Worm (Caenorhabditis elegans) whole organism, late embryonic: ENCODE data around the gene C53A5.16.

Experiments
- C08G9.2 ChIP-seq: sonication (generic microtip); optimal IDR thresholded peaks from 2 replicates; lab custom pipeline; 2016; ENCODE audit warnings: mild to moderate bottlenecking, missing genetic modification characterization, moderate library complexity, missing compliant biosample characterization
- C38D4.7 ChIP-seq: fragments of 200-800 bp; sonication (Bioruptor generic); optimal IDR thresholded peaks from 2 replicates; lab custom pipeline; 2018; ENCODE audit warnings: mild to moderate bottlenecking, missing genetic modification characterization, moderate library complexity, missing compliant biosample characterization
- F13H6.1 ChIP-seq: sonication (generic microtip); optimal IDR thresholded peaks from 2 replicates; lab custom pipeline; 2016; ENCODE audit warnings: missing genetic modification characterization, missing compliant biosample characterization
- K02D7.2 ChIP-seq: sonication (generic microtip); optimal IDR thresholded peaks from 2 replicates; lab custom pipeline; 2017; ENCODE audit warnings: mild to moderate bottlenecking, missing genetic modification characterization, missing compliant biosample characterization
- T23F11.4 ChIP-seq: fragments of 200-800 bp; sonication (Bioruptor generic); optimal IDR thresholded peaks from 2 replicates; lab custom pipeline; 2018; ENCODE audit warnings: mild to moderate bottlenecking, missing genetic modification characterization, missing compliant biosample characterization
- ahr-1 ChIP-seq: sonication (generic microtip); optimal IDR thresholded peaks from 2 replicates; lab custom pipeline; 2016; ENCODE audit warnings: missing genetic modification characterization, missing compliant biosample characterization
- ceh-14 ChIP-seq: sonication (generic microtip); optimal IDR thresholded peaks from 2 replicates; lab custom pipeline; 2016; ENCODE audit warnings: missing genotype, missing genetic modification characterization, missing compliant biosample characterization
- ceh-22 ChIP-seq: sonication (generic microtip); optimal IDR thresholded peaks from 2 replicates; lab custom pipeline; 2017; ENCODE audit warnings: missing biosample characterization, missing genetic modification characterization
- ceh-24 ChIP-seq: sonication (generic microtip); optimal IDR thresholded peaks from 2 replicates; lab custom pipeline; 2016; ENCODE audit warnings: mild to moderate bottlenecking, missing genetic modification characterization, missing compliant biosample characterization
- ceh-30 ChIP-seq: fragments of 150-350 bp; optimal IDR thresholded peaks from 2 replicates; lab custom pipeline; 2014; ENCODE audit warnings: missing biosample characterization, missing genetic modification characterization
- ceh-31 ChIP-seq: sonication (generic microtip); optimal IDR thresholded peaks from 2 replicates; lab custom pipeline; 2016; ENCODE audit warnings: missing genetic modification characterization, missing compliant biosample characterization
- ceh-34 ChIP-seq: sonication (generic microtip); optimal IDR thresholded peaks from 2 replicates; lab custom pipeline; 2016; ENCODE audit warnings: mild to moderate bottlenecking, missing genetic modification characterization, missing compliant biosample characterization
- ceh-45 ChIP-seq: fragments of 200-800 bp; sonication (Bioruptor generic); IDR thresholded peaks from 2 replicates; pipeline ENCODE4 v1.3.6; 2022; ENCODE audit warnings: missing genetic modification reagents, missing genetic modification characterization, missing compliant biosample characterization
- ceh-48 ChIP-seq: sonication (generic microtip); optimal IDR thresholded peaks from 2 replicates; lab custom pipeline; 2016; ENCODE audit warnings: missing genetic modification characterization, inconsistent platforms, missing compliant biosample characterization
- ceh-9 ChIP-seq: sonication (generic microtip); optimal IDR thresholded peaks from 2 replicates; lab custom pipeline; 2016; ENCODE audit warnings: mild to moderate bottlenecking, missing genetic modification characterization, inconsistent platforms, missing compliant biosample characterization
- che-1 ChIP-seq: sonication (generic microtip); optimal IDR thresholded peaks from 2 replicates; lab custom pipeline; 2016; ENCODE audit warnings: mild to moderate bottlenecking, missing genetic modification characterization, missing compliant biosample characterization
- ets-4 ChIP-seq: sonication (generic microtip); optimal IDR thresholded peaks from 2 replicates; lab custom pipeline; 2016; ENCODE audit warnings: missing genetic modification characterization, missing compliant biosample characterization
- eyg-1 ChIP-seq: sonication (generic microtip); optimal IDR thresholded peaks from 2 replicates; lab custom pipeline; 2016; ENCODE audit warnings: missing genotype, missing genetic modification characterization, missing compliant biosample characterization
- fkh-6 ChIP-seq: sonication (generic microtip); optimal IDR thresholded peaks from 2 replicates; lab custom pipeline; 2016; ENCODE audit warnings: missing genetic modification characterization, missing compliant biosample characterization
- gmeb-2 ChIP-seq: sonication (generic microtip); optimal IDR thresholded peaks from 2 replicates; lab custom pipeline; 2016; ENCODE audit warnings: missing genetic modification characterization, inconsistent platforms, missing compliant biosample characterization
- hlh-13 ChIP-seq: fragments of 200-800 bp; sonication (Bioruptor generic); optimal IDR thresholded peaks from 2 replicates; lab custom pipeline; 2018; ENCODE audit warnings: mild to moderate bottlenecking, missing genetic modification characterization, missing compliant biosample characterization
- hlh-6 ChIP-seq: sonication (generic microtip); optimal IDR thresholded peaks from 2 replicates; lab custom pipeline; 2016; ENCODE audit warnings: missing genotype, missing genetic modification characterization, missing compliant biosample characterization
- hlh-8 ChIP-seq: sonication (generic microtip); optimal IDR thresholded peaks from 2 replicates; lab custom pipeline; 2016; ENCODE audit warnings: missing genotype, missing genetic modification characterization, missing compliant biosample characterization
- mec-3 ChIP-seq: sonication (generic microtip); optimal IDR thresholded peaks from 2 replicates; lab custom pipeline; 2016; ENCODE audit warnings: borderline replicate concordance, missing genetic modification characterization, missing compliant biosample characterization
- nhr-232 ChIP-seq: sonication (generic microtip); optimal IDR thresholded peaks from 2 replicates; lab custom pipeline; 2016; ENCODE audit warnings: missing genetic modification characterization, missing compliant biosample characterization
- pat-9 ChIP-seq: fragments of 200-800 bp; sonication (Bioruptor generic); optimal IDR thresholded peaks from 2 replicates; lab custom pipeline; 2018; ENCODE audit warnings: mild to moderate bottlenecking, missing genetic modification characterization, moderate library complexity, missing compliant biosample characterization
- pax-1 ChIP-seq: fragments of 150-350 bp; optimal IDR thresholded peaks from 2 replicates; lab custom pipeline; 2014; ENCODE audit warnings: missing biosample characterization, missing genetic modification characterization
- pha-2 ChIP-seq: sonication (generic microtip); optimal IDR thresholded peaks from 2 replicates; lab custom pipeline; 2017; ENCODE audit warnings: mild to moderate bottlenecking, missing genetic modification characterization, missing compliant biosample characterization
- pha-4 ChIP-seq: fragments of 150-350 bp; optimal IDR thresholded peaks from 2 replicates; lab custom pipeline; 2018; ENCODE audit warnings: missing biosample characterization, missing genetic modification reagents, missing genetic modification characterization
- pqm-1 ChIP-seq: sonication (generic microtip); optimal IDR thresholded peaks from 2 replicates; lab custom pipeline; 2016; ENCODE audit warnings: missing genetic modification characterization, missing compliant biosample characterization
- pros-1 ChIP-seq: fragments of 150-350 bp; optimal IDR thresholded peaks from 2 replicates; lab custom pipeline; 2014; ENCODE audit warnings: missing biosample characterization, missing genetic modification reagents, missing genetic modification characterization
- rnt-1 ChIP-seq: sonication (generic microtip); optimal IDR thresholded peaks from 2 replicates; lab custom pipeline; 2016; ENCODE audit warnings: missing genetic modification characterization, missing compliant biosample characterization
- sox-4 ChIP-seq: sonication (generic microtip); optimal IDR thresholded peaks from 2 replicates; lab custom pipeline; 2017; ENCODE audit warnings: mild to moderate bottlenecking, missing genetic modification characterization, inconsistent platforms, missing compliant biosample characterization
- syd-9 ChIP-seq: sonication (generic microtip); optimal IDR thresholded peaks from 2 replicates; lab custom pipeline; 2016; ENCODE audit warnings: mild to moderate bottlenecking, missing genetic modification characterization, moderate library complexity, missing compliant biosample characterization
- tbx-2 ChIP-seq: sonication (generic microtip); optimal IDR thresholded peaks from 2 replicates; lab custom pipeline; 2016; ENCODE audit warnings: missing genetic modification characterization, missing compliant biosample characterization
- tbx-7 ChIP-seq: sonication (generic microtip); optimal IDR thresholded peaks from 2 replicates; lab custom pipeline; 2016; ENCODE audit warnings: missing genotype, missing genetic modification characterization, missing compliant biosample characterization
- ttx-3 ChIP-seq: sonication (generic microtip); optimal IDR thresholded peaks from 2 replicates; lab custom pipeline; 2016; ENCODE audit warnings: missing genetic modification reagents, missing genetic modification characterization, missing compliant biosample characterization
- unc-55 ChIP-seq: sonication (generic microtip); optimal IDR thresholded peaks from 2 replicates; lab custom pipeline; 2017; ENCODE audit warnings: missing biosample characterization, missing genetic modification reagents, missing genetic modification characterization

The C53A5.16 gene

ce11 chrV:14523105-14523504 is 691 bp upstream of the C53A5.16 start, which contains the start of gene C53A5.2:
C53A5.2 (minus strand) TSS chrV:14523205.
- TF ChIP-seq ahr-1 (tag; lab: Kevin White, UChicago) (no peak), C08G9.2 (tag; lab: Kevin White, UChicago) (no peak), ceh-22 (tag; lab: Kevin White, UChicago) (no peak), mec-3 (tag; lab: Kevin White, UChicago) (no peak), C38D4.7 (GFP tag; lab: Kevin White, UChicago) (no peak), rnt-1 (tag; lab: Kevin White, UChicago) (no peak), che-1 (tag; lab: Kevin White, UChicago) (no peak), tbx-7 (tag; lab: Kevin White, UChicago) (no peak), pat-9 (tag; lab: Kevin White, UChicago) (no peak), ceh-30 (no peak), fkh-6 (no peak), ceh-34 (no peak)

- no peak for TF ChIP-seq sox-4 (tag; lab: Kevin White, UChicago)
- TF ChIP-seq pax-1 (tag; lab: Kevin White, UChicago): no peak
- no peak for TF ChIP-seq tbx-2
- TF ChIP-seq hlh-6 (tag; lab: Kevin White, UChicago): no peak
- no peak for TF ChIP-seq ceh-48 (tag; lab: Kevin White, UChicago)
- TF ChIP-seq nhr-232: no peak
- no peak for TF ChIP-seq ttx-3 (tag; lab: Kevin White, UChicago)
- TF ChIP-seq fkh-6: no peak
- TF ChIP-seq pha-2 (tag; lab: Kevin White, UChicago): no peak
- TF ChIP-seq ceh-14 (tag; lab: Kevin White, UChicago): no peak
- TF ChIP-seq C38D4.7 (GFP tag; lab: Kevin White, UChicago): no peak
Measured at ce11 chrV:14521000-14521399, 1.4 kb downstream of the C53A5.16 start, which contains the start of gene C53A5.17. C53A5.17 (minus strand) TSS chrV:14521100.

- TF ChIP-seq unc-55 (no peak), pha-4 (tag; lab: Kevin White, UChicago) (no peak), ceh-45 (no peak), ceh-31 (tag; lab: Kevin White, UChicago) (no peak), syd-9 (tag; lab: Kevin White, UChicago) (no peak), ceh-34 (no peak), ceh-9 (tag; lab: Kevin White, UChicago) (no peak), eyg-1 (tag; lab: Kevin White, UChicago) (no peak), ceh-14 (tag; lab: Kevin White, UChicago) (no peak), gmeb-2 (no peak), pax-1 (tag; lab: Kevin White, UChicago) (no peak), ceh-24 (no peak), hlh-8 (no peak), F13H6.1 (no peak), T23F11.4 (GFP tag; lab: Kevin White, UChicago) (no peak), ceh-30 (no peak), K02D7.2 (no peak), pros-1 (tag; lab: Kevin White, UChicago) (no peak)
Measured at ce11 chrV:14519268-14519667, 3.1 kb downstream of the C53A5.16 start, which contains the start of gene R02D5.8. R02D5.8 (minus strand) TSS chrV:14519368.

DNA sequence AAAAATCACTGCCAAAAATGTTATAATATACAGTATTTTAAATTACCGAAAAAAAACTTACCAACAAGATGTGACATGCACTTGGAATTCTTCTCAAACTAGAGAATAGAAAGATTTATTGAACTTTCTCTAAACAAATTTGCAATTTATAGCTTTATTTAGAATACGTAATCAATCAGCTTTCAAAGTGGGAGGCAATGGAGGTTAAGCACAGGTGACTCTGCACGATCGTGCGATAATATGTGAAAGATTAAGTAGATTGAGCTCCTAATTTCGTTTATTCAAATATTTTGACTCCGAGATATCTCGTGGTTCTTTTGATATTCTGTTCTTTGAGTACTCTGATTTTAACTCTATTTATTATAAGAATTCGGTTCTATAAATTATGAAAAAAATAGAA is 4.4 kb downstream of the C53A5.16 start, which contains the start of gene R02D5.6:
Gene R02D5.6 (minus strand): TSS at position 101 of the 400 bp plus-strand sequence.
- no peak for TF ChIP-seq pqm-1 (tag; lab: Kevin White, UChicago)
- no peak for TF ChIP-seq mec-3 (tag; lab: Kevin White, UChicago)
- no peak for TF ChIP-seq hlh-13 (GFP tag; lab: Kevin White, UChicago)
- no peak for TF ChIP-seq ets-4 (tag; lab: Kevin White, UChicago)
